Worm (Caenorhabditis elegans) whole organism, young adult: ENCODE results near the gene inx-6.

Experiments
- B0336.3 ChIP-seq: fragments of 200-800 bp; sonication (Bioruptor generic); IDR thresholded peaks from 2 replicates; pipeline ENCODE4 v1.3.6; 2022; ENCODE audit warnings: missing genetic modification characterization, missing compliant biosample characterization
- F23B12.7 ChIP-seq: sonication (generic microtip); optimal IDR thresholded peaks from 2 replicates; lab custom pipeline; 2017; ENCODE audit warnings: missing genetic modification characterization, mild to moderate bottlenecking, missing compliant biosample characterization, antibody characterized with exemption, moderate library complexity; ENCODE audit not compliant: insufficient read depth
- F37B4.10 ChIP-seq: fragments of 200-800 bp; sonication (Bioruptor generic); IDR thresholded peaks from 2 replicates; pipeline ENCODE4 v1.3.6; 2022; ENCODE audit warnings: missing genetic modification characterization, missing compliant biosample characterization
- F52B5.7 ChIP-seq: sonication (generic microtip); optimal IDR thresholded peaks from 2 replicates; lab custom pipeline; 2016; ENCODE audit warnings: mild to moderate bottlenecking, missing genetic modification characterization, missing compliant biosample characterization
- F57A8.1 ChIP-seq: fragments of 200-800 bp; sonication (Bioruptor generic); optimal IDR thresholded peaks from 2 replicates; lab custom pipeline; 2018; ENCODE audit warnings: mild to moderate bottlenecking, missing genetic modification characterization, moderate library complexity, missing compliant biosample characterization
- F57C9.4 ChIP-seq: sonication (generic microtip); optimal IDR thresholded peaks from 2 replicates; lab custom pipeline; 2017; ENCODE audit warnings: mild to moderate bottlenecking, missing genetic modification characterization, missing compliant biosample characterization
- Y53G8AR.9 ChIP-seq: fragments of 200-800 bp; sonication (Bioruptor generic); conservative IDR thresholded peaks from 2 replicates; pipeline ENCODE4 v1.3.6; 2022; ENCODE audit warnings: missing genetic modification reagents, missing genetic modification characterization, missing compliant biosample characterization
- Y95B8A.8 ChIP-seq: fragments of 200-800 bp; sonication (Bioruptor generic); IDR thresholded peaks from 2 replicates; pipeline ENCODE4 v1.3.6; 2022; ENCODE audit warnings: missing genetic modification reagents, missing genetic modification characterization, missing compliant biosample characterization
- aptf-2 ChIP-seq: fragments of 200-800 bp; sonication (Bioruptor generic); conservative IDR thresholded peaks from 2 replicates; pipeline ENCODE4 v1.3.6; 2022; ENCODE audit warnings: missing genetic modification reagents, missing genetic modification characterization, missing compliant biosample characterization
- athp-1 ChIP-seq: sonication (generic microtip); optimal IDR thresholded peaks from 2 replicates; lab custom pipeline; 2017; ENCODE audit warnings: mild to moderate bottlenecking, missing genetic modification characterization, missing compliant biosample characterization
- cebp-1 ChIP-seq, 2 experiments: fragments of 200-800 bp in 1 of 2; sonication (Bioruptor generic) in 1 of 2; sonication (generic microtip) in 1 of 2; IDR thresholded peaks in 1 of 2; optimal IDR thresholded peaks in 1 of 2; 2 replicates each; pipeline versions ENCODE4 v1.3.6 to Lab custom; 2017 to 2022; ENCODE audit warnings: missing compliant biosample characterization in 2 of 2, missing genetic modification characterization in 2 of 2, mild to moderate bottlenecking in 1 of 2, missing genetic modification reagents in 1 of 2, moderate library complexity in 1 of 2
- cebp-2 ChIP-seq: fragments of 200-800 bp; sonication (Bioruptor generic); IDR thresholded peaks from 2 replicates; pipeline ENCODE4 v1.3.6; 2022; ENCODE audit warnings: missing genetic modification characterization, missing compliant biosample characterization
- ceh-79 ChIP-seq: sonication (generic microtip); optimal IDR thresholded peaks from 2 replicates; lab custom pipeline; 2017; ENCODE audit warnings: mild to moderate bottlenecking, missing genetic modification characterization, missing compliant biosample characterization
- egrh-3 ChIP-seq: fragments of 200-800 bp; sonication (Bioruptor generic); IDR thresholded peaks from 2 replicates; pipeline ENCODE4 v1.3.6; 2022; ENCODE audit warnings: missing genetic modification reagents, missing genetic modification characterization, missing compliant biosample characterization
- ekl-4 ChIP-seq: fragments of 200-800 bp; sonication (Bioruptor generic); IDR thresholded peaks from 2 replicates; pipeline ENCODE4 v1.3.6; 2022; ENCODE audit warnings: missing genetic modification reagents, missing genetic modification characterization, missing compliant biosample characterization
- fkh-3 ChIP-seq: sonication (generic microtip); optimal IDR thresholded peaks from 2 replicates; lab custom pipeline; 2016; ENCODE audit warnings: mild to moderate bottlenecking, missing genetic modification characterization, missing compliant biosample characterization
- hmg-20 ChIP-seq: fragments of 200-800 bp; sonication (Bioruptor generic); IDR thresholded peaks from 2 replicates; pipeline ENCODE4 v1.3.6; 2022; ENCODE audit warnings: missing genetic modification reagents, missing genetic modification characterization, missing compliant biosample characterization
- lag-1 ChIP-seq: fragments of 200-800 bp; sonication (Bioruptor generic); IDR thresholded peaks from 2 replicates; pipeline ENCODE4 v1.3.6; 2022; ENCODE audit warnings: missing genetic modification reagents, missing genetic modification characterization, missing compliant biosample characterization
- let-526 ChIP-seq: fragments of 200-800 bp; sonication (Bioruptor generic); IDR thresholded peaks from 2 replicates; pipeline ENCODE4 v1.3.6; 2022; ENCODE audit warnings: missing genetic modification reagents, missing genetic modification characterization, missing compliant biosample characterization
- madf-10 ChIP-seq: sonication (generic microtip); optimal IDR thresholded peaks from 2 replicates; lab custom pipeline; 2016; ENCODE audit warnings: mild to moderate bottlenecking, missing genetic modification characterization, missing compliant biosample characterization
- madf-6 ChIP-seq: fragments of 200-800 bp; sonication (Bioruptor generic); IDR thresholded peaks from 2 replicates; pipeline ENCODE4 v1.3.6; 2022; ENCODE audit warnings: missing genetic modification reagents, missing genetic modification characterization, missing compliant biosample characterization
- mcd-1 ChIP-seq: fragments of 200-800 bp; sonication (Bioruptor generic); IDR thresholded peaks from 2 replicates; pipeline ENCODE4 v1.3.6; 2022; ENCODE audit warnings: missing genetic modification reagents, missing genetic modification characterization, missing compliant biosample characterization
- nfya-2 ChIP-seq: fragments of 200-800 bp; sonication (Bioruptor generic); IDR thresholded peaks from 2 replicates; pipeline ENCODE4 v1.3.6; 2022; ENCODE audit warnings: missing genetic modification reagents, missing genetic modification characterization, missing compliant biosample characterization
- nfyb-1 ChIP-seq: fragments of 200-800 bp; sonication (Bioruptor generic); IDR thresholded peaks from 2 replicates; pipeline ENCODE4 v1.3.6; 2022; ENCODE audit warnings: missing genetic modification reagents, missing genetic modification characterization, missing compliant biosample characterization
- rcor-1 ChIP-seq: fragments of 200-800 bp; sonication (Bioruptor generic); IDR thresholded peaks from 2 replicates; pipeline ENCODE4 v1.3.6; 2022; ENCODE audit warnings: missing genetic modification reagents, missing genetic modification characterization, missing compliant biosample characterization
- xnd-1 ChIP-seq: sonication (generic microtip); optimal IDR thresholded peaks from 2 replicates; lab custom pipeline; 2016; ENCODE audit warnings: missing genotype, missing genetic modification reagents, missing genetic modification characterization, missing compliant biosample characterization
- zfh-2 ChIP-seq: fragments of 200-800 bp; sonication (Bioruptor generic); conservative IDR thresholded peaks from 2 replicates; pipeline ENCODE4 v1.3.6; 2022; ENCODE audit warnings: missing genetic modification reagents, missing genetic modification characterization, missing compliant biosample characterization
- ztf-25 ChIP-seq: fragments of 200-800 bp; sonication (Bioruptor generic); IDR thresholded peaks from 2 replicates; pipeline ENCODE4 v1.3.6; 2022; ENCODE audit warnings: missing genetic modification reagents, missing genetic modification characterization, missing compliant biosample characterization
- ztf-3 ChIP-seq: fragments of 200-800 bp; sonication (Bioruptor generic); optimal IDR thresholded peaks from 2 replicates; lab custom pipeline; 2018; ENCODE audit warnings: mild to moderate bottlenecking, missing genetic modification characterization, missing compliant biosample characterization
- ztf-6 ChIP-seq: fragments of 200-800 bp; sonication (Bioruptor generic); IDR thresholded peaks from 2 replicates; pipeline ENCODE4 v1.3.6; 2022; ENCODE audit warnings: missing genetic modification reagents, missing genetic modification characterization, missing compliant biosample characterization

Gene inx-6

ce11 chrIV:12730624-12731023 lies 15.8 kb upstream of the inx-6 start:
- TF ChIP-seq ztf-6 (GFP tag; lab: Robert Waterston, UW): peak; percentile 57; the same call in 1 of the 2 replicates
- 0 out of 2 replicates have a peak, but pooled peaks have one; percentile 58 for TF ChIP-seq nfyb-1 (GFP tag; lab: Robert Waterston, UW)
- 0 out of 2 replicates have a peak, but pooled peaks have one; percentile 3 for TF ChIP-seq madf-6
- TF ChIP-seq Y95B8A.8 (GFP tag; lab: Robert Waterston, UW): peak; percentile 50; the same call in 1 of the 2 replicates

ce11 chrIV:12731503-12731902 lies 14.9 kb upstream of the inx-6 start:
- TF ChIP-seq Y53G8AR.9: 0 out of 2 replicates have a peak, but pooled peaks have one; percentile 36
- TF ChIP-seq F37B4.10: 0 out of 2 replicates have a peak, but pooled peaks have one; percentile 63
- TF ChIP-seq ztf-25: 0 out of 2 replicates have a peak, but pooled peaks have one; percentile 53
- peak; percentile 4; the same call in 1 of the 2 replicates for TF ChIP-seq nfya-2 (GFP tag; lab: Robert Waterston, UW)
- 0 out of 2 replicates have a peak, but pooled peaks have one; percentile 25 for TF ChIP-seq cebp-2 (GFP tag; lab: Robert Waterston, UW)

ce11 chrIV:12741438-12741837 lies 4.9 kb upstream of the inx-6 start, which contains the start of gene T23F6.5:
Gene T23F6.5 (minus strand): TSS chrIV:12741538.
- TF ChIP-seq fkh-3 (tag; lab: Kevin White, UChicago) (no peak), B0336.3 (GFP tag; lab: Robert Waterston, UW) (no peak), aptf-2 (no peak), F23B12.7 (tag; lab: Kevin White, UChicago) (no peak), ekl-4 (GFP tag; lab: Robert Waterston, UW) (no peak), F52B5.7 (no peak), madf-10 (tag; lab: Kevin White, UChicago) (no peak), cebp-1 (GFP tag; IDR thresholded peaks at IDR 0.05; lab: Robert Waterston, UW) (no peak), cebp-1 (tag; optimal IDR thresholded peaks at IDR 0.05; lab: Kevin White, UChicago) (no peak), let-526 (no peak), xnd-1 (tag; lab: Kevin White, UChicago) (no peak), ztf-6 (GFP tag; lab: Robert Waterston, UW) (no peak), F57C9.4 (tag; lab: Kevin White, UChicago) (no peak), F57A8.1 (GFP tag; lab: Kevin White, UChicago) (no peak), rcor-1 (GFP tag; lab: Robert Waterston, UW) (no peak), mcd-1 (GFP tag; lab: Robert Waterston, UW) (no peak)

ce11 chrIV:12743680-12744079 lies 2.7 kb upstream of the inx-6 start:
- no peak for TF ChIP-seq lag-1 (GFP tag; lab: Robert Waterston, UW)
- TF ChIP-seq F37B4.10: 0 out of 2 replicates have a peak, but pooled peaks have one; percentile 30
- peak; percentile 46; the same call in 1 of the 2 replicates for TF ChIP-seq egrh-3 (GFP tag; lab: Robert Waterston, UW)
- peak; percentile 82 for TF ChIP-seq zfh-2

- TF ChIP-seq hmg-20 (GFP tag; lab: Robert Waterston, UW) (no peak), ceh-79 (tag; lab: Kevin White, UChicago) (no peak), let-526 (no peak), athp-1 (tag; lab: Kevin White, UChicago) (no peak), ztf-3 (GFP tag; lab: Kevin White, UChicago) (no peak)
These were observed 1.7 kb upstream of the inx-6 start, which contains the start of gene C36H8.1 for ce11 chrIV:12744713-12745112. Gene C36H8.1 (minus strand): TSS chrIV:12744813.
